Worm (Caenorhabditis elegans) whole organism, L1 larva: ENCODE measurements around the gene srw-108.

Experiments used
- Y116A8C.19 ChIP-seq: sonication (generic microtip); optimal IDR thresholded peaks from 2 replicates; lab custom pipeline; 2016; ENCODE audit warnings: missing compliant biosample characterization, missing genetic modification characterization, borderline replicate concordance
- aha-1 ChIP-seq: fragments of 150-350 bp; optimal IDR thresholded peaks from 2 replicates; lab custom pipeline; 2014; ENCODE audit warnings: missing biosample characterization, missing genetic modification characterization
- ama-1 ChIP-seq: fragments of 150-350 bp; optimal IDR thresholded peaks from 2 replicates; lab custom pipeline; 2014
- blmp-1 ChIP-seq: fragments of 150-350 bp; optimal IDR thresholded peaks from 2 replicates; lab custom pipeline; 2014; ENCODE audit warnings: missing biosample characterization, missing genetic modification characterization
- ceh-82 ChIP-seq, 3 experiments: fragments of 150-350 bp in 1 of 3; sonication (generic microtip) in 2 of 3; optimal IDR thresholded peaks; 2 replicates each; lab custom pipeline; 2014 to 2017; ENCODE audit warnings: missing biosample characterization in 3 of 3, missing genetic modification characterization in 3 of 3
- ces-1 ChIP-seq: fragments of 150-350 bp; optimal IDR thresholded peaks from 2 replicates; lab custom pipeline; 2014; ENCODE audit warnings: missing biosample characterization, missing genetic modification reagents, missing genetic modification characterization
- dpl-1 ChIP-seq, 3 experiments: fragments of 150-350 bp in 2 of 3; sonication (generic microtip) in 1 of 3; optimal IDR thresholded peaks; 2 replicates each; lab custom pipeline; 2014 to 2017; ENCODE audit warnings: missing biosample characterization in 3 of 3, missing genetic modification characterization in 3 of 3, missing genetic modification reagents in 3 of 3
- dsc-1 ChIP-seq: sonication (generic microtip); optimal IDR thresholded peaks from 2 replicates; lab custom pipeline; 2016; ENCODE audit warnings: mild to moderate bottlenecking, missing genetic modification characterization, missing compliant biosample characterization
- egl-13 ChIP-seq: sonication (generic microtip); optimal IDR thresholded peaks from 2 replicates; lab custom pipeline; 2016; ENCODE audit warnings: missing genotype, missing genetic modification reagents, missing genetic modification characterization, missing compliant biosample characterization
- egl-27 ChIP-seq, 2 experiments: fragments of 150-350 bp in 1 of 2; sonication (generic microtip); optimal IDR thresholded peaks; 3 replicates each; lab custom pipeline; 2017 to 2018; ENCODE audit warnings: missing biosample characterization in 2 of 2, missing genetic modification characterization in 2 of 2, missing genetic modification reagents in 2 of 2
- elt-2 ChIP-seq: sonication (generic microtip); optimal IDR thresholded peaks from 2 replicates; lab custom pipeline; 2016; ENCODE audit warnings: missing genetic modification characterization, mild to moderate bottlenecking, inconsistent platforms, missing compliant biosample characterization, missing genetic modification reagents
- fkh-8 ChIP-seq: sonication (generic microtip); optimal IDR thresholded peaks from 2 replicates; lab custom pipeline; 2016; ENCODE audit warnings: mild to moderate bottlenecking, missing genetic modification characterization, missing compliant biosample characterization
- grh-1 ChIP-seq: fragments of 200-800 bp; sonication (Bioruptor generic); IDR thresholded peaks from 2 replicates; pipeline ENCODE4 v1.3.6; 2022; ENCODE audit warnings: missing genetic modification reagents, missing genetic modification characterization, missing compliant biosample characterization
- hlh-17 ChIP-seq: fragments of 200-800 bp; sonication (Bioruptor generic); optimal IDR thresholded peaks from 2 replicates; lab custom pipeline; 2018; ENCODE audit warnings: missing genetic modification characterization, mild to moderate bottlenecking, missing compliant biosample characterization, moderate library complexity, borderline replicate concordance
- lin-13 ChIP-seq: fragments of 150-350 bp; optimal IDR thresholded peaks from 2 replicates; lab custom pipeline; 2014; ENCODE audit warnings: missing biosample characterization, missing genetic modification reagents, missing genetic modification characterization
- lin-39 ChIP-seq: fragments of 150-350 bp; optimal IDR thresholded peaks from 2 replicates; lab custom pipeline; 2014; ENCODE audit warnings: missing biosample characterization, missing genetic modification reagents, missing genetic modification characterization
- lsy-2 ChIP-seq, 2 experiments: fragments of 150-350 bp; optimal IDR thresholded peaks; 2 replicates each; lab custom pipeline; 2014; ENCODE audit warnings: missing biosample characterization in 2 of 2, missing genetic modification characterization in 2 of 2
- mab-9 ChIP-seq: fragments of 200-800 bp; sonication (Bioruptor generic); IDR thresholded peaks from 2 replicates; pipeline ENCODE4 v1.3.6; 2022; ENCODE audit warnings: missing genetic modification reagents, missing genetic modification characterization, missing compliant biosample characterization
- nhr-237 ChIP-seq: fragments of 150-350 bp; optimal IDR thresholded peaks from 2 replicates; lab custom pipeline; 2014; ENCODE audit warnings: missing biosample characterization, missing genetic modification characterization
- nhr-71 ChIP-seq: sonication (generic microtip); optimal IDR thresholded peaks from 2 replicates; lab custom pipeline; 2016; ENCODE audit warnings: mild to moderate bottlenecking, missing genetic modification characterization, moderate library complexity, missing compliant biosample characterization
- nhr-76 ChIP-seq: sonication (generic microtip); optimal IDR thresholded peaks from 2 replicates; lab custom pipeline; 2017; ENCODE audit warnings: missing biosample characterization, missing genetic modification characterization
- nhr-77 ChIP-seq: fragments of 150-350 bp; optimal IDR thresholded peaks from 2 replicates; lab custom pipeline; 2014; ENCODE audit warnings: missing biosample characterization, missing genetic modification characterization
- nhr-85 ChIP-seq: sonication (generic microtip); peaks from one replicate; lab custom pipeline; 2016; ENCODE audit warnings: missing genetic modification characterization, inconsistent platforms, missing compliant biosample characterization
- pax-3 ChIP-seq: fragments of 200-800 bp; sonication (Bioruptor generic); optimal IDR thresholded peaks from 2 replicates; lab custom pipeline; 2018; ENCODE audit warnings: mild to moderate bottlenecking, missing genetic modification characterization, moderate library complexity, missing compliant biosample characterization
- rnt-1 ChIP-seq: sonication (generic microtip); optimal IDR thresholded peaks from 2 replicates; lab custom pipeline; 2016; ENCODE audit warnings: mild to moderate bottlenecking, missing genetic modification characterization, moderate library complexity, missing compliant biosample characterization
- snpc-4 ChIP-seq: fragments of 150-350 bp; optimal IDR thresholded peaks from 2 replicates; lab custom pipeline; 2014; ENCODE audit warnings: missing biosample characterization, missing genetic modification characterization
- snu-23 ChIP-seq: sonication (generic microtip); optimal IDR thresholded peaks from 2 replicates; lab custom pipeline; 2016; ENCODE audit warnings: missing genetic modification characterization, missing compliant biosample characterization
- sox-4 ChIP-seq: sonication (generic microtip); optimal IDR thresholded peaks from 2 replicates; lab custom pipeline; 2016; ENCODE audit warnings: missing genetic modification characterization, missing compliant biosample characterization
- swsn-7 ChIP-seq: sonication (generic microtip); optimal IDR thresholded peaks from 2 replicates; lab custom pipeline; 2016; ENCODE audit warnings: missing genetic modification characterization, missing compliant biosample characterization
- tbx-2 ChIP-seq: sonication (generic microtip); optimal IDR thresholded peaks from 2 replicates; lab custom pipeline; 2016; ENCODE audit warnings: missing genetic modification characterization, missing compliant biosample characterization
- tlp-1 ChIP-seq: fragments of 150-350 bp; optimal IDR thresholded peaks from 2 replicates; lab custom pipeline; 2014; ENCODE audit warnings: missing biosample characterization, missing genetic modification characterization
- unc-30 ChIP-seq: sonication (generic microtip); optimal IDR thresholded peaks from 2 replicates; lab custom pipeline; 2017; ENCODE audit warnings: missing biosample characterization, missing genetic modification characterization
- xbp-1 ChIP-seq: sonication (generic microtip); optimal IDR thresholded peaks from 2 replicates; lab custom pipeline; 2016; ENCODE audit warnings: missing genetic modification characterization, missing compliant biosample characterization
- ztf-11 ChIP-seq, 2 experiments: sonication (generic microtip); optimal IDR thresholded peaks; 2 replicates each; lab custom pipeline; 2016 to 2017; ENCODE audit warnings: missing genetic modification characterization in 2 of 2, missing biosample characterization in 1 of 2, missing compliant biosample characterization in 1 of 2

srw-108 gene

ce11 chrV:484285-484890, 43.3 kb upstream of the srw-108 start, which contains the start of gene nhr-212 (continued):
- TF ChIP-seq pax-3 (no peak), ces-1 (GFP tag; lab: Kevin White, UChicago) (no peak), mab-9 (GFP tag; lab: Robert Waterston, UW) (no peak), rnt-1 (tag; lab: Kevin White, UChicago) (no peak)
- TF ChIP-seq, all 84 proteins: peak for 13

- TF ChIP-seq nhr-77 (tag; lab: Kevin White, UChicago) (no peak), hlh-17 (no peak), grh-1 (no peak), tlp-1 (tag; lab: Kevin White, UChicago) (no peak)
Measured at ce11 chrV:486684-487083, 41.0 kb upstream of the srw-108 start, which contains the start of gene nhr-211. Gene nhr-211 (plus strand): TSS chrV:486984.

DNA sequence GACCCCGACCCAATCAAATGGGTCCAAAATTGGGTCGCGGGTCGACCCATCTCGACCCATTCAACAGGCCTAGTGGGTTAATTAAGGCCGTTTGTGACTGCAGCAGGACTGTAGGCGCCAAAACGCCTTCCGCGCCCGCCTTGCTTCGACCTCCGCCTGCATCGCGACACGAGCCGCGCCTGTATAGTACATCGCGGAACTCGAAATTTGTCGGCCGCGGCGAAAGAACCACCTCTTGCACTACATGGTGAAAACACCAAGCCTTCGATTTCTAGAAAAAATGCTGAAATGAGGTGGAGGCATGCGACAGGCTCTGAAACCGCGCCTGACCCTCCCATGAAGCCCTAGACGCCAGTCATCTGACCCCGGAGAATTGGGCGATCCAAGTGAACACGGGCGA, 39.7 kb upstream of the srw-108 start:
- TF ChIP-seq tbx-2 (tag; lab: Kevin White, UChicago) (no peak), nhr-71 (tag; lab: Kevin White, UChicago) (no peak), ceh-82 (tag; optimal IDR thresholded peaks at IDR 0.05; lab: Kevin White, UChicago) (no peak), elt-2 (tag; lab: Kevin White, UChicago) (no peak), swsn-7 (tag; lab: Kevin White, UChicago) (no peak), dsc-1 (no peak), aha-1 (tag; lab: Kevin White, UChicago) (no peak), egl-13 (tag; lab: Kevin White, UChicago) (no peak), unc-30 (tag; lab: Kevin White, UChicago) (no peak), snu-23 (GFP tag; lab: Kevin White, UChicago) (no peak), nhr-76 (tag; lab: Kevin White, UChicago) (no peak), dpl-1 (GFP tag; optimal IDR thresholded peaks at IDR 0.05; lab: Kevin White, UChicago) (no peak), Y116A8C.19 (tag; lab: Kevin White, UChicago) (no peak), fkh-8 (tag; lab: Kevin White, UChicago) (no peak), snpc-4 (tag; lab: Kevin White, UChicago) (no peak)
- TF ChIP-seq, all 84 proteins: peak for 0

- no peak for TF ChIP-seq blmp-1 (tag; lab: Kevin White, UChicago)
- no peak for TF ChIP-seq grh-1
- TF ChIP-seq xbp-1 (tag; lab: Kevin White, UChicago), result no peak
- TF ChIP-seq lin-13 (GFP tag; lab: Kevin White, UChicago), result no peak
- no peak for TF ChIP-seq lsy-2 (tag; optimal IDR thresholded peaks at IDR 0.05; lab: Kevin White, UChicago)
- no peak for TF ChIP-seq lin-39 (tag; lab: Kevin White, UChicago)
- TF ChIP-seq ama-1, result no peak
- no peak for TF ChIP-seq sox-4
- no peak for TF ChIP-seq nhr-237 (tag; lab: Kevin White, UChicago)
- no peak for TF ChIP-seq nhr-71 (tag; lab: Kevin White, UChicago)
- TF ChIP-seq ztf-11 (tag; optimal IDR thresholded peaks at IDR 0.05; lab: Kevin White, UChicago), result no peak
- TF ChIP-seq nhr-85, result no peak
Measured at ce11 chrV:489320-489719, 38.4 kb upstream of the srw-108 start, which contains the start of gene nhr-106. Gene nhr-106 (plus strand): TSS chrV:489620.

- no peak for TF ChIP-seq lin-39 (tag; lab: Kevin White, UChicago)
- no peak for TF ChIP-seq nhr-71 (tag; lab: Kevin White, UChicago)
- no peak for TF ChIP-seq egl-27 (tag; optimal IDR thresholded peaks at IDR 0.05; lab: Kevin White, UChicago)
Measured at ce11 chrV:491432-491831, 36.3 kb upstream of the srw-108 start, which contains the start of gene str-196. Gene str-196 (plus strand): TSS chrV:491732.
